Fruit fly (Drosophila melanogaster) Kc167 (cell line): Measurements from ENCODE around the gene CG32069.

ENCODE experiments used
- Myc ChIP-seq: fragments of >200 bp; optimal IDR thresholded peaks from 2 replicates; lab custom pipeline; 2017; ENCODE audit warnings: missing external identifiers
- Sin3A ChIP-seq: fragments of >200 bp; optimal IDR thresholded peaks from 2 replicates; lab custom pipeline; 2018; ENCODE audit warnings: missing external identifiers
- h ChIP-seq: fragments of >200 bp; optimal IDR thresholded peaks from 3 replicates; lab custom pipeline; 2018; ENCODE audit warnings: missing external identifiers
- insv ChIP-seq: fragments of >200 bp; optimal IDR thresholded peaks from 3 replicates; lab custom pipeline; 2018; ENCODE audit warnings: missing external identifiers
- psq ChIP-seq: fragments of >200 bp; optimal IDR thresholded peaks from 2 replicates; lab custom pipeline; 2017; ENCODE audit warnings: missing external identifiers
- ttk ChIP-seq: sonication (Bioruptor generic); optimal IDR thresholded peaks from 2 replicates; lab custom pipeline; 2017; ENCODE audit warnings: missing external identifiers

DNA sequence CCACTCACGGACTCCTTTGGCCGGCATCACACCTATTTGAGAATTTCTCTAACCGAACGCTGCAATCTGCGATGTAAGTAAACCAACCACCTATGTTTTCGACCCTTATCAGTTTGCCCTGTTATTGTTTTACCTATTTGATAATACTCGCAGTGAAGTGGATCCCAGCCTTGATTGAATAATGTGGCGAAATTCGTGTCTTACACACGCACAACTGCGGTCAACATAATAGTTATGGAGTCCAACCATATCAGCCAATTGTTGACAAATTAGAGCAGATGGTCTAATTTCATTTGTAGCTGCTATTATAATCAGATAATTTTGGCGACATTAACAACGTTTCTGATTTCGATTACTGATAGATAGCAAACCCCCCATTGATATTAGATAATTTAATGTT, 8.6 kb upstream of the CG32069 start:
- TF ChIP-seq psq (lab: Kevin White, UChicago) (no peak), Myc (lab: Kevin White, UChicago) (no peak), insv (lab: Kevin White, UChicago) (no peak), h (lab: Kevin White, UChicago) (no peak), ttk (lab: Kevin White, UChicago) (no peak), Sin3A (no peak)
